Worm (Caenorhabditis elegans): ENCODE measurements around the gene atg-4.2.

atg-4.2 gene

DNA sequence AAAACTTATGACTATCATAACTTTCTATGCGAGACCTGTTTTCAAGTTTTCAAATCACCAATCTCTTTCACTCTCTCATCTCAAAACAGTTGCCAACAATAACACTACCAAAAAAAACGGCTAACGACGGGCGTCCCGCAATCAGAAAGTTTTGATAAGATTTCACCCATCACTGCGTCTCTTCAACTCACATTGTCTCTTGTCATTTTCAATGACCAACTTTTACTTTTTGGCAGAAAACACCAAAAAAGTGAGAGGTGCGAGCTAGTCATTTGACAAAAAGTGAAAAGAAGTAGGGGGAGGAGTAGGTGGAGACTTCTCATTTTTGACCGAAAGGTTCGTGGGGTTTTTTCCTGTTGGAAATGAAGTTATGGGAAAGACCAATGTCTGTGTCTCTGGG lies 50.8 kb downstream of the atg-4.2 start:
- no peak for TF ChIP-seq fkh-6 (tag; optimal IDR thresholded peaks at IDR 0.05)
- TF ChIP-seq pha-2 (tag; optimal IDR thresholded peaks at IDR 0.05), result no peak
- TF ChIP-seq unc-55 (GFP tag; optimal IDR thresholded peaks at IDR 0.05), result no peak

Measured in whole organism, late embryonic.